Worm (Caenorhabditis elegans): ENCODE measurements around the gene algn-1.

DNA sequence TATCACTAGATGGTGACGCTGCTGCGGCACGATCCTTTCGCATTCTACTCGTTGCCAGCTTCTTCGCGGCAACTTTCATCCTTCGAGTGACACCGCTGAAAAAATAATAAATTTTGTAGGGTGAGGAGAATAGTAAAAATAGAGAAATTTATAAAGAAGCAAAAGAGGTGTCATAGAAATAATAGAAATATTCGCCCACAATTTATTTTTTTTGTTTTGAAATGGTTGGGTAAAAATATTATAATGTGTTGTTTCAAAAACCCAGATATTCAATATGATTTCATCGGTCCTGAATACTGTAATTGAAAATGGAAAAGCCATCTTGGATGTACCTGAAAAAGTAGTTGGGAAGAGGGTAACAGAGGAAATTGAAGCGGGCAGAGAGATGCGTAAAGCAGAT, 7.6 kb upstream of the algn-1 start, which contains the start of gene set-1:
- TF ChIP-seq zip-4 (GFP tag; optimal IDR thresholded peaks at IDR 0.05) (no peak), swsn-7 (tag; optimal IDR thresholded peaks at IDR 0.05) (no peak), unc-62 (GFP tag; optimal IDR thresholded peaks at IDR 0.05) (no peak), lin-39 (tag; optimal IDR thresholded peaks at IDR 0.05) (no peak), ces-1 (GFP tag; optimal IDR thresholded peaks at IDR 0.05) (no peak), hlh-4 (tag; optimal IDR thresholded peaks at IDR 0.05) (no peak), nhr-12 (tag; optimal IDR thresholded peaks at IDR 0.05) (no peak), efl-3 (GFP tag; optimal IDR thresholded peaks at IDR 0.05) (no peak), lin-15B (tag; optimal IDR thresholded peaks at IDR 0.05) (no peak), tbx-2 (tag; optimal IDR thresholded peaks at IDR 0.05) (no peak), lsy-2 (tag; optimal IDR thresholded peaks at IDR 0.05) (no peak)

Data from whole organism, L1 larva.